Fruit fly (Drosophila melanogaster) whole organism, wandering third instar larva: Measurements from ENCODE around the gene MSAmiP.

Experiments used
- Abd-B ChIP-seq: fragments of >200 bp; optimal IDR thresholded peaks from 2 replicates; lab custom pipeline; 2017; ENCODE audit warnings: missing biosample characterization, missing genetic modification characterization
- Dif ChIP-seq: fragments of 200-275, 200-300 bp; sonication (Bioruptor generic); optimal IDR thresholded peaks from 2 replicates; lab custom pipeline; 2018; ENCODE audit warnings: missing biosample characterization, missing genetic modification characterization; ENCODE audit not compliant: partially characterized antibody
- Hr83 ChIP-seq: fragments of 200-300 bp; sonication (Bioruptor generic); optimal IDR thresholded peaks from 2 replicates; lab custom pipeline; 2016; ENCODE audit warnings: missing biosample characterization, mild to moderate bottlenecking, missing genetic modification characterization, moderate library complexity; ENCODE audit not compliant: poor library complexity, severe bottlenecking
- Rel ChIP-seq, 2 experiments: fragments of 200-800 bp; sonication (Bioruptor generic) in 1 of 2; optimal IDR thresholded peaks; 2 replicates in 1 of 2; 3 replicates in 1 of 2; lab custom pipeline; 2016 to 2019; ENCODE audit warnings: mild to moderate bottlenecking in 2 of 2, missing biosample characterization in 2 of 2, missing genetic modification characterization in 2 of 2, moderate library complexity in 1 of 2
- Sp1 ChIP-seq: fragments of 200-800 bp; sonication (Bioruptor generic); optimal IDR thresholded peaks from 3 replicates; lab custom pipeline; 2019; ENCODE audit warnings: missing biosample characterization, mild to moderate bottlenecking, missing genetic modification characterization, moderate library complexity
- foxo ChIP-seq, 2 experiments: fragments of 200-800 bp; sonication (Bioruptor generic); optimal IDR thresholded peaks; 2 replicates in 1 of 2; 3 replicates in 1 of 2; lab custom pipeline; 2016 to 2017; ENCODE audit warnings: missing biosample characterization in 2 of 2, missing genetic modification characterization in 2 of 2
- h ChIP-seq: fragments of 200-800 bp; sonication (Bioruptor generic); optimal IDR thresholded peaks from 3 replicates; lab custom pipeline; 2016; ENCODE audit warnings: missing biosample characterization, mild to moderate bottlenecking, missing genetic modification characterization
- sage ChIP-seq: fragments of 200-800 bp; sonication (Bioruptor generic); optimal IDR thresholded peaks from 2 replicates; lab custom pipeline; 2016; ENCODE audit warnings: missing biosample characterization, mild to moderate bottlenecking, missing genetic modification characterization
- sv ChIP-seq: fragments of 200-800 bp; sonication (Bioruptor generic); optimal IDR thresholded peaks from 3 replicates; lab custom pipeline; 2016; ENCODE audit warnings: missing biosample characterization, missing genetic modification characterization

DNA sequence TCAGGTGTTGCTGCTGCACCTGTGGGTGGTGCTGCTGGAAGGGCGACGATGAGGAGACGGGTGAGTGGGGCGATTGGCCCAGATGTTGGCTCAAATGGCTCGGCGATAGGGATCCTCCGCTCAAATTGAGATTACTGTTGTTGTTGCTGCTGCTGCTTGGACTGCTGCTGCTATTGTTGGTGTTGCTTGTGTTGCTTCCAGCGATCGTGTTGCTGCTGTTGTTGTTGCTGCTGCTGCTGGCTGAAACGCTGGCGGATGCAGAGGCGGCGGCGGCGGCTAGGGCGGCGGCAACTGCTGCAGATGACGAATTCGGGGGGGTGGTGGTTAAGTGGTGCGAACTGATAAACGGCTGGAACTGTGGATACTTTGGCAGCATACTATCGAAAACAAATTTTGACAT lies 68.5 kb downstream of the MSAmiP start:
- no peak for TF ChIP-seq Rel (GFP tag; optimal IDR thresholded peaks at IDR 0.05; lab: Kevin White, UChicago)
- TF ChIP-seq Rel (tag; optimal IDR thresholded peaks at IDR 0.05; lab: Kevin White, UChicago): no peak
- no peak for TF ChIP-seq Sp1
- TF ChIP-seq Dif (GFP tag; lab: Kevin White, UChicago): no peak
- TF ChIP-seq sage (GFP tag; lab: Kevin White, UChicago): no peak
- no peak for TF ChIP-seq h (GFP tag; lab: Kevin White, UChicago)
- no peak for TF ChIP-seq Hr83 (GFP tag; lab: Kevin White, UChicago)
- TF ChIP-seq Abd-B (GFP tag; lab: Kevin White, UChicago): no peak
- TF ChIP-seq sv (GFP tag; lab: Kevin White, UChicago): no peak
- no peak for TF ChIP-seq foxo (GFP tag; optimal IDR thresholded peaks at IDR 0.05; lab: Kevin White, UChicago)
